Worm (Caenorhabditis elegans) whole organism, L4 larva: ENCODE measurements around the gene nhr-283.
A peak's percentile ranks its signal among the peaks of the same experiment; 100 is the strongest.
"Not testable (repeated sequence)": the region's sequence is repeated elsewhere in the genome, so short reads cannot be mapped to it uniquely, and the experiment has no call there.

Experiments
- D1046.2 ChIP-seq: fragments of 200-800 bp; sonication (Bioruptor generic); IDR thresholded peaks from 2 replicates; pipeline ENCODE4 v1.3.6; 2022; ENCODE audit warnings: missing genetic modification characterization, missing compliant biosample characterization
- F26F4.8 ChIP-seq: fragments of 200-800 bp; sonication (Bioruptor generic); conservative IDR thresholded peaks from 2 replicates; pipeline ENCODE4 v1.3.6; 2022; ENCODE audit warnings: missing genetic modification characterization, missing compliant biosample characterization
- F44E2.7 ChIP-seq: fragments of 200-800 bp; sonication (Bioruptor generic); IDR thresholded peaks from 2 replicates; pipeline ENCODE4 v2.1.2; 2022; ENCODE audit warnings: missing genetic modification characterization, missing compliant biosample characterization
- F49E8.2 ChIP-seq: sonication (generic microtip); optimal IDR thresholded peaks from 2 replicates; lab custom pipeline; 2016; ENCODE audit warnings: missing compliant biosample characterization, mild to moderate bottlenecking, missing genetic modification characterization, borderline replicate concordance
- T26A8.4 ChIP-seq: fragments of 200-800 bp; sonication (Bioruptor generic); IDR thresholded peaks from 2 replicates; pipeline ENCODE4 v1.3.6; 2022; ENCODE audit warnings: missing genetic modification characterization, missing compliant biosample characterization
- Y105C5A.15 ChIP-seq: fragments of 200-800 bp; sonication (Bioruptor generic); IDR thresholded peaks from 2 replicates; pipeline ENCODE4 v1.3.6; 2022; ENCODE audit warnings: missing genetic modification characterization, missing compliant biosample characterization
- Y48G9A.11 ChIP-seq: fragments of 200-800 bp; sonication (Bioruptor generic); IDR thresholded peaks from 2 replicates; pipeline ENCODE4 v1.3.6; 2022; ENCODE audit warnings: missing genetic modification reagents, missing genetic modification characterization, missing compliant biosample characterization
- Y75B8A.6 ChIP-seq: fragments of 200-800 bp; sonication (Bioruptor generic); IDR thresholded peaks from 2 replicates; pipeline ENCODE4 v1.3.6; 2022; ENCODE audit warnings: missing genetic modification reagents, missing genetic modification characterization, missing compliant biosample characterization
- ZK337.2 ChIP-seq: fragments of 200-800 bp; sonication (Bioruptor generic); IDR thresholded peaks from 2 replicates; pipeline ENCODE4 v1.3.6; 2022; ENCODE audit warnings: missing genetic modification reagents, missing genetic modification characterization, missing compliant biosample characterization
- arid-1 ChIP-seq: fragments of 200-800 bp; sonication (Bioruptor generic); conservative IDR thresholded peaks from 2 replicates; pipeline ENCODE4 v1.3.6; 2022; ENCODE audit warnings: missing genetic modification reagents, missing genetic modification characterization, missing compliant biosample characterization
- ceh-20 ChIP-seq: fragments of 200-800 bp; sonication (Bioruptor generic); IDR thresholded peaks from 2 replicates; pipeline ENCODE4 v1.3.6; 2022; ENCODE audit warnings: missing genetic modification reagents, missing genetic modification characterization, missing compliant biosample characterization
- ceh-44 ChIP-seq: fragments of 200-800 bp; sonication (Bioruptor generic); IDR thresholded peaks from 2 replicates; pipeline ENCODE4 v1.3.6; 2022; ENCODE audit warnings: missing genetic modification reagents, missing genetic modification characterization, missing compliant biosample characterization
- ctbp-1 ChIP-seq: fragments of 200-800 bp; sonication (Bioruptor generic); IDR thresholded peaks from 2 replicates; pipeline ENCODE4 v1.3.6; 2022; ENCODE audit warnings: missing genetic modification reagents, missing genetic modification characterization, missing compliant biosample characterization
- daf-8 ChIP-seq: fragments of 200-800 bp; sonication (Bioruptor generic); IDR thresholded peaks from 2 replicates; pipeline ENCODE4 v1.3.6; 2022; ENCODE audit warnings: missing genetic modification characterization, missing compliant biosample characterization
- dmd-6 ChIP-seq: fragments of 200-800 bp; sonication (Bioruptor generic); IDR thresholded peaks from 2 replicates; pipeline ENCODE4 v1.3.6; 2022; ENCODE audit warnings: missing genetic modification reagents, missing genetic modification characterization, missing compliant biosample characterization
- dmd-8 ChIP-seq: fragments of 200-800 bp; sonication (Bioruptor generic); IDR thresholded peaks from 2 replicates; pipeline ENCODE4 v1.3.6; 2022; ENCODE audit warnings: missing genetic modification characterization, missing compliant biosample characterization
- dmd-9 ChIP-seq: fragments of 200-800 bp; sonication (Bioruptor generic); IDR thresholded peaks from 2 replicates; pipeline ENCODE4 v1.3.6; 2022; ENCODE audit warnings: missing genetic modification reagents, missing genetic modification characterization, missing compliant biosample characterization
- egl-43 ChIP-seq: fragments of 200-800 bp; sonication (Bioruptor generic); IDR thresholded peaks from 2 replicates; pipeline ENCODE4 v1.3.6; 2022; ENCODE audit warnings: missing genetic modification reagents, missing genetic modification characterization, missing compliant biosample characterization
- gei-8 ChIP-seq: fragments of 200-800 bp; sonication (Bioruptor generic); optimal IDR thresholded peaks from 2 replicates; lab custom pipeline; 2018; ENCODE audit warnings: mild to moderate bottlenecking, missing genetic modification characterization, missing compliant biosample characterization
- lim-7 ChIP-seq: fragments of 200-800 bp; sonication (Bioruptor generic); IDR thresholded peaks from 2 replicates; pipeline ENCODE4 v1.3.6; 2022; ENCODE audit warnings: missing genetic modification characterization, missing compliant biosample characterization
- lin-1 ChIP-seq: fragments of 200-800 bp; sonication (Bioruptor generic); IDR thresholded peaks from 2 replicates; pipeline ENCODE4 v1.3.6; 2022; ENCODE audit warnings: missing genetic modification reagents, missing genetic modification characterization, missing compliant biosample characterization
- lin-29 ChIP-seq: fragments of 200-800 bp; sonication (Bioruptor generic); IDR thresholded peaks from 2 replicates; pipeline ENCODE4 v1.3.6; 2022; ENCODE audit warnings: missing genetic modification reagents, missing genetic modification characterization, missing compliant biosample characterization
- lin-38 ChIP-seq: fragments of 200-800 bp; sonication (Bioruptor generic); IDR thresholded peaks from 2 replicates; pipeline ENCODE4 v1.3.6; 2022; ENCODE audit warnings: missing genetic modification reagents, missing genetic modification characterization, missing compliant biosample characterization
- madf-5 ChIP-seq, 2 experiments: fragments of 200-800 bp; sonication (Bioruptor generic); IDR thresholded peaks; 2 replicates each; pipeline ENCODE4 v1.3.6; 2022; ENCODE audit warnings: missing compliant biosample characterization in 2 of 2, missing genetic modification characterization in 2 of 2
- madf-9 ChIP-seq: fragments of 200-800 bp; sonication (Bioruptor generic); conservative IDR thresholded peaks from 2 replicates; pipeline ENCODE4 v1.3.6; 2022; ENCODE audit warnings: missing genetic modification reagents, missing genetic modification characterization, missing compliant biosample characterization
- mdt-29 ChIP-seq: fragments of 200-800 bp; sonication (Bioruptor generic); IDR thresholded peaks from 2 replicates; pipeline ENCODE4 v1.3.6; 2022; ENCODE audit warnings: missing genetic modification reagents, missing genetic modification characterization, missing compliant biosample characterization
- nhr-41 ChIP-seq: fragments of 200-800 bp; sonication (Bioruptor generic); IDR thresholded peaks from 2 replicates; pipeline ENCODE4 v1.3.6; 2022; ENCODE audit warnings: missing genetic modification reagents, missing genetic modification characterization, missing compliant biosample characterization
- nhr-42 ChIP-seq: fragments of 200-800 bp; sonication (Bioruptor generic); IDR thresholded peaks from 2 replicates; pipeline ENCODE4 v1.3.6; 2022; ENCODE audit warnings: missing genetic modification characterization, missing compliant biosample characterization
- pha-4 ChIP-seq, 2 experiments: fragments of 150-350 bp in 1 of 2; fragments of 200-800 bp in 1 of 2; sonication (Bioruptor generic) in 1 of 2; IDR thresholded peaks in 1 of 2; optimal IDR thresholded peaks in 1 of 2; 2 replicates each; pipeline versions ENCODE4 v1.3.6 to Lab custom; 2014 to 2022; ENCODE audit warnings: missing genetic modification characterization in 2 of 2, missing genetic modification reagents in 2 of 2, missing biosample characterization in 1 of 2, missing compliant biosample characterization in 1 of 2
- php-3 ChIP-seq: fragments of 200-800 bp; sonication (Bioruptor generic); IDR thresholded peaks from 2 replicates; pipeline ENCODE4 v1.3.6; 2022; ENCODE audit warnings: missing genetic modification reagents, missing genetic modification characterization, missing compliant biosample characterization
- saeg-2 ChIP-seq: fragments of 200-800 bp; sonication (Bioruptor generic); IDR thresholded peaks from 2 replicates; pipeline ENCODE4 v1.3.6; 2022; ENCODE audit warnings: missing genetic modification reagents, missing genetic modification characterization, missing compliant biosample characterization
- set-16 ChIP-seq: fragments of 200-800 bp; sonication (Bioruptor generic); IDR thresholded peaks from 2 replicates; pipeline ENCODE4 v1.3.6; 2022; ENCODE audit warnings: missing genetic modification reagents, missing genetic modification characterization, missing compliant biosample characterization
- snpc-1.2 ChIP-seq: fragments of 200-800 bp; sonication (Bioruptor generic); IDR thresholded peaks from 2 replicates; pipeline ENCODE4 v1.3.6; 2022; ENCODE audit warnings: missing genetic modification reagents, missing genetic modification characterization, missing compliant biosample characterization
- unc-130 ChIP-seq: sonication (generic microtip); optimal IDR thresholded peaks from 2 replicates; lab custom pipeline; 2016; ENCODE audit warnings: missing genetic modification reagents, missing genetic modification characterization, missing compliant biosample characterization
- vab-7 ChIP-seq: fragments of 200-800 bp; sonication (Bioruptor generic); IDR thresholded peaks from 2 replicates; pipeline ENCODE4 v1.3.6; 2022; ENCODE audit warnings: missing genetic modification reagents, missing genetic modification characterization, missing compliant biosample characterization
- zip-11 ChIP-seq: fragments of 200-800 bp; sonication (Bioruptor generic); IDR thresholded peaks from 2 replicates; pipeline ENCODE4 v1.3.6; 2022; ENCODE audit warnings: missing genetic modification characterization, missing compliant biosample characterization

The nhr-283 gene

ce11 chrV:15769072-15769471 is 7.5 kb downstream of the nhr-283 start, which contains the start of gene F57A10.4:
Gene F57A10.4 (plus strand): TSS chrV:15769438.
- TF ChIP-seq unc-130 (peak; percentile 56), gei-8 (no peak)

ce11 chrV:15767385-15767784 is 9.2 kb downstream of the nhr-283 start:
- TF ChIP-seq F49E8.2 (peak; percentile 12), dmd-6 (GFP tag; lab: Robert Waterston, UW) (0 out of 2 replicates have a peak, but pooled peaks have one; percentile 9), vab-7 (GFP tag; lab: Robert Waterston, UW) (peak; percentile 77), nhr-41 (GFP tag; lab: Robert Waterston, UW) (peak; percentile 85), D1046.2 (GFP tag; lab: Robert Waterston, UW) (peak; percentile 81), lin-38 (GFP tag; lab: Robert Waterston, UW) (peak; percentile 82), php-3 (peak; percentile 72), ctbp-1 (GFP tag; lab: Robert Waterston, UW) (peak; percentile 80), lin-1 (GFP tag; lab: Robert Waterston, UW) (peak; percentile 66; the same call in 1 of the 2 replicates), pha-4 (GFP tag; IDR thresholded peaks at IDR 0.05; lab: Robert Waterston, UW) (peak; percentile 84), T26A8.4 (peak; percentile 64; the same call in 1 of the 2 replicates), F26F4.8 (GFP tag; lab: Robert Waterston, UW) (peak; percentile 95), Y105C5A.15 (peak; percentile 71; the same call in 1 of the 2 replicates), dmd-9 (GFP tag; lab: Robert Waterston, UW) (0 out of 2 replicates have a peak, but pooled peaks have one; percentile 53), nhr-42 (GFP tag; lab: Robert Waterston, UW) (peak; percentile 66), Y48G9A.11 (GFP tag; lab: Robert Waterston, UW) (peak; percentile 75), egl-43 (GFP tag; lab: Robert Waterston, UW) (peak; percentile 92), snpc-1.2 (GFP tag; lab: Robert Waterston, UW) (peak; percentile 86), saeg-2 (GFP tag; lab: Robert Waterston, UW) (peak; percentile 68; the same call in 1 of the 2 replicates), set-16 (GFP tag; lab: Robert Waterston, UW) (peak; percentile 55), ceh-20 (GFP tag; lab: Robert Waterston, UW) (peak; percentile 52; the same call in 1 of the 2 replicates), madf-5 (GFP tag; IDR thresholded peaks at IDR 0.05; lab: Robert Waterston, UW) (peak in 1 of 2 experiments; percentile 73; a peak in 1 of 4 replicates), madf-9 (GFP tag; lab: Robert Waterston, UW) (peak; percentile 45; the same call in 1 of the 2 replicates), zip-11 (GFP tag; lab: Robert Waterston, UW) (0 out of 2 replicates have a peak, but pooled peaks have one; percentile 35), ZK337.2 (0 out of 2 replicates have a peak, but pooled peaks have one; percentile 13), dmd-8 (GFP tag; lab: Robert Waterston, UW) (peak; percentile 94), Y75B8A.6 (GFP tag; lab: Robert Waterston, UW) (peak; percentile 78; the same call in 1 of the 2 replicates), daf-8 (peak; percentile 64; the same call in 1 of the 2 replicates), ceh-44 (GFP tag; lab: Robert Waterston, UW) (peak; percentile 68; the same call in 1 of the 2 replicates), lin-29 (GFP tag; lab: Robert Waterston, UW) (peak; percentile 27; the same call in 1 of the 2 replicates), arid-1 (GFP tag; lab: Robert Waterston, UW) (peak; percentile 89), mdt-29 (GFP tag; lab: Robert Waterston, UW) (peak; percentile 80), lim-7 (peak; percentile 95), F44E2.7 (GFP tag; lab: Robert Waterston, UW) (peak; percentile 71; the same call in 1 of the 2 replicates)
- TF ChIP-seq pha-4 (tag; optimal IDR thresholded peaks at IDR 0.05; lab: Kevin White, UChicago): not testable (repeated sequence)
- TF ChIP-seq, all 104 proteins: peak for 34; not testable (repeated sequence) for 70
